Worm (Caenorhabditis elegans): ENCODE results near the gene F53F4.17.
A peak's percentile ranks its signal among the peaks of the same experiment; 100 is the strongest.

The F53F4.17 gene

ce11 chrV:13624424-13624823 is 36.4 kb downstream of the F53F4.17 start, which contains the start of gene F53F4.11:
Gene F53F4.11, minus strand, starts transcription at chrV:13624524.
- TF ChIP-seq ztf-11 (tag; optimal IDR thresholded peaks at IDR 0.05), result no peak
- no peak for TF ChIP-seq nhr-129 (tag; optimal IDR thresholded peaks at IDR 0.05)
- no peak for TF ChIP-seq mdl-1 (tag; optimal IDR thresholded peaks at IDR 0.05)
- no peak for TF ChIP-seq ama-1 (optimal IDR thresholded peaks at IDR 0.05)
- no peak for TF ChIP-seq ceh-16 (tag; optimal IDR thresholded peaks at IDR 0.05)
- no peak for TF ChIP-seq peb-1 (tag; optimal IDR thresholded peaks at IDR 0.05)
- no peak for TF ChIP-seq nhr-237 (tag; optimal IDR thresholded peaks at IDR 0.05)
- TF ChIP-seq unc-62 (GFP tag; optimal IDR thresholded peaks at IDR 0.05), result no peak
- TF ChIP-seq lin-39 (tag; optimal IDR thresholded peaks at IDR 0.05), result no peak
- no peak for TF ChIP-seq sma-9 (GFP tag; optimal IDR thresholded peaks at IDR 0.05)
- TF ChIP-seq sma-9 (tag; optimal IDR thresholded peaks at IDR 0.05), result no peak
- TF ChIP-seq unc-39 (tag; optimal IDR thresholded peaks at IDR 0.05), result no peak

ce11 chrV:13625517-13626097 is 37.6 kb downstream of the F53F4.17 start, which contains the start of the genes nduv-2 and F53F4.12:
Gene nduv-2, minus strand, starts transcription at chrV:13625567.
Gene F53F4.12, plus strand, starts transcription at chrV:13626047.
- TF ChIP-seq F13H6.1 (tag; optimal IDR thresholded peaks at IDR 0.05) (no peak), nhr-10 (tag; optimal IDR thresholded peaks at IDR 0.05) (no peak), zag-1 (tag; optimal IDR thresholded peaks at IDR 0.05) (no peak), lin-11 (tag; optimal IDR thresholded peaks at IDR 0.05) (peak; percentile 10), peb-1 (tag; optimal IDR thresholded peaks at IDR 0.05) (no peak), nhr-129 (tag; optimal IDR thresholded peaks at IDR 0.05) (peak; percentile 33), nhr-23 (tag; optimal IDR thresholded peaks at IDR 0.05) (no peak), nhr-25 (tag; optimal IDR thresholded peaks at IDR 0.05) (no peak), ceh-16 (tag; optimal IDR thresholded peaks at IDR 0.05) (no peak), sma-3 (GFP tag; optimal IDR thresholded peaks at IDR 0.05) (no peak), Y55F3AM.14 (GFP tag; optimal IDR thresholded peaks at IDR 0.05) (no peak), unc-55 (GFP tag; optimal IDR thresholded peaks at IDR 0.05) (peak; percentile 70), sem-4 (tag; optimal IDR thresholded peaks at IDR 0.05) (no peak), R02D3.7 (tag; optimal IDR thresholded peaks at IDR 0.05) (peak; percentile 23), lsy-2 (tag; optimal IDR thresholded peaks at IDR 0.05) (no peak), C34F6.9 (tag; optimal IDR thresholded peaks at IDR 0.05) (peak; percentile 42), ceh-82 (tag; optimal IDR thresholded peaks at IDR 0.05) (no peak), blmp-1 (tag; optimal IDR thresholded peaks at IDR 0.05; ENCODE audit: insufficient read depth) (no peak)

DNA sequence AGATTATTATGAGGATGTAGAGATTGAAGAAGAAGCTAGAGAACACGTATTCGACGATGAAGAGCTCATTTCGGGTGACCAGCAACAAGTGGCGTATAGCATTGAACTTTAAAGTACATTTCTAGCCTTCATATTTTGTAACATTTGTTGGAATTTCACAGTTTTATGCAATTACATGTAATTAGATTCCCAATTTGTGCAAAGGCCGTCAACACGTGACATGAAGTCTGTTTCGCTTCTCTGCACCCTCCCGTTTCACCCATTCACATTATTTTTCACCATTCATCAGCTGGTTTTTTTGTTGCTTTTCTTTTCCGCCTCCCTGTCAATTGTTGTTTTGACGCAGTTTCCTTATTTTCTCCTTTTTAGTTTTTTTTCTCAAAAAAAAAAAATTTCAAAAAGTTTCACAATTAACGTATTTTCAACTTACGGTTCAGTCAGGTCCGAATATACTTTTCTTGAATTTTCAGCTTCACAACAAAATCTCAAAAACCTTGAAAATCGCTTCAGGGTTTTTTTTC is 39.2 kb downstream of the F53F4.17 start, which contains the start of gene sde-2:
Gene sde-2 (plus strand): TSS at position 471 of the 521 bp plus-strand sequence.
- TF ChIP-seq nhr-12 (tag; optimal IDR thresholded peaks at IDR 0.05) (no peak), lin-13 (GFP tag; optimal IDR thresholded peaks at IDR 0.05) (no peak), F13H6.1 (tag; optimal IDR thresholded peaks at IDR 0.05) (no peak), ztf-4 (tag; optimal IDR thresholded peaks at IDR 0.05) (no peak), alr-1 (tag; optimal IDR thresholded peaks at IDR 0.05) (no peak), ceh-16 (tag; optimal IDR thresholded peaks at IDR 0.05) (no peak), elt-1 (tag; optimal IDR thresholded peaks at IDR 0.05) (no peak), unc-55 (GFP tag; optimal IDR thresholded peaks at IDR 0.05) (peak; percentile 8), nhr-23 (tag; optimal IDR thresholded peaks at IDR 0.05) (no peak), egl-27 (tag; optimal IDR thresholded peaks at IDR 0.05) (no peak), nhr-237 (tag; optimal IDR thresholded peaks at IDR 0.05) (no peak), R02D3.7 (tag; optimal IDR thresholded peaks at IDR 0.05) (no peak), C34F6.9 (tag; optimal IDR thresholded peaks at IDR 0.05) (peak; percentile 72), nhr-6 (tag; optimal IDR thresholded peaks at IDR 0.05) (no peak), nhr-25 (tag; optimal IDR thresholded peaks at IDR 0.05) (no peak), nhr-129 (tag; optimal IDR thresholded peaks at IDR 0.05) (peak; percentile 52), nhr-77 (tag; optimal IDR thresholded peaks at IDR 0.05) (no peak)

DNA sequence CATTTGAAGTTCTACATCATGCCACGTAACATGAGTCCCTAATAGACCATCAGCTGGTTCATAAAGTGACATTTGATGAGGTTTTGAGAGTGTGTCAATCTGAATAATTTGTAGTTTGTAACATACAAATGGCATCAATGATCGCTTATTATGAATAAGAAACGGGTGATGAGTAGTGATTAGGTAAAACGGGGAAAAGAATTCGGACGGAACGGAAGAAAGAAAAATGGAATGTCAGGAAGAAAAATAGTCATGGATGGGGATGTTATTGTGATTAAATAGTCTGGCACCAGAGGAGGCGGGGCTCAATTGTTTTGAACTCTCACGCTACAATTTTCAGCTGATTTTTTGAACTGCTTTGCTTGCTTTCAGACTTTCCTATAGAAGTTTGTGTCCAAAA is 46.1 kb downstream of the F53F4.17 start, which contains the start of gene H37A05.2:
Gene H37A05.2 (minus strand): TSS at position 101 of the 400 bp plus-strand sequence.
- no peak for TF ChIP-seq ama-1 (optimal IDR thresholded peaks at IDR 0.05)
- no peak for TF ChIP-seq zag-1 (tag; optimal IDR thresholded peaks at IDR 0.05)
- no peak for TF ChIP-seq ceh-82 (tag; optimal IDR thresholded peaks at IDR 0.05)
- TF ChIP-seq crh-2 (tag; optimal IDR thresholded peaks at IDR 0.05), result no peak
- no peak for TF ChIP-seq alr-1 (tag; optimal IDR thresholded peaks at IDR 0.05)
- TF ChIP-seq aly-2 (tag; optimal IDR thresholded peaks at IDR 0.05), result no peak
- no peak for TF ChIP-seq peb-1 (tag; optimal IDR thresholded peaks at IDR 0.05)
- TF ChIP-seq ceh-16 (tag; optimal IDR thresholded peaks at IDR 0.05), result no peak
- no peak for TF ChIP-seq egl-27 (tag; optimal IDR thresholded peaks at IDR 0.05)
- no peak for TF ChIP-seq fos-1 (tag; optimal IDR thresholded peaks at IDR 0.05)
- no peak for TF ChIP-seq nhr-77 (tag; optimal IDR thresholded peaks at IDR 0.05)
- no peak for TF ChIP-seq ztf-11 (tag; optimal IDR thresholded peaks at IDR 0.05)
- TF ChIP-seq F13H6.1 (tag; optimal IDR thresholded peaks at IDR 0.05), result no peak
- TF ChIP-seq lin-13 (GFP tag; optimal IDR thresholded peaks at IDR 0.05), result no peak
- TF ChIP-seq sma-9 (GFP tag; optimal IDR thresholded peaks at IDR 0.05), result no peak
- TF ChIP-seq sma-9 (tag; optimal IDR thresholded peaks at IDR 0.05), result no peak

Measured in whole organism, L2 larva.